Fruit fly (Drosophila melanogaster) S2 (cell line): Measurements from ENCODE around the gene CG9550.

Experiments
- CG8478 ChIP-seq: fragments of >200 bp; optimal IDR thresholded peaks from 2 replicates; lab custom pipeline; 2018
- CTCF ChIP-seq, 2 experiments: fragments of >200 bp; optimal IDR thresholded peaks; 2 replicates each; lab custom pipeline; 2018

CG9550 gene

dm6 chr2L:6471978-6472776 is 24.7 kb upstream of the CG9550 start:
- TF ChIP-seq CG8478 (lab: Kevin White, UChicago) (no peak), CTCF (optimal IDR thresholded peaks at IDR 0.05; lab: Kevin White, UChicago) (no peak)

dm6 chr2L:6473076-6474037 is 23.5 kb upstream of the CG9550 start, which contains the start of gene mmy:
mmy (minus strand) TSS chr2L:6473904.
- no peak for TF ChIP-seq CG8478 (lab: Kevin White, UChicago)

- TF ChIP-seq CG8478 (lab: Kevin White, UChicago) (no peak), CTCF (optimal IDR thresholded peaks at IDR 0.05; lab: Kevin White, UChicago) (no peak)
Observed at dm6 chr2L:6474298-6474697, 22.6 kb upstream of the CG9550 start.

dm6 chr2L:6474878-6475582 is 21.8 kb upstream of the CG9550 start:
- TF ChIP-seq CG8478 (lab: Kevin White, UChicago) (no peak), CTCF (optimal IDR thresholded peaks at IDR 0.05; lab: Kevin White, UChicago) (no peak)

- no peak for TF ChIP-seq CTCF (optimal IDR thresholded peaks at IDR 0.05; lab: Kevin White, UChicago)
- TF ChIP-seq CG8478 (lab: Kevin White, UChicago) = no peak
Observed at dm6 chr2L:6476753-6477152, 20.1 kb upstream of the CG9550 start, which contains the start of gene CG9536. CG9536 (minus strand) TSS chr2L:6476975.

dm6 chr2L:6479226-6479906 is 17.5 kb upstream of the CG9550 start:
- TF ChIP-seq CTCF (optimal IDR thresholded peaks at IDR 0.05; lab: Kevin White, UChicago) (no peak), CG8478 (lab: Kevin White, UChicago) (no peak)

- TF ChIP-seq CG8478 (lab: Kevin White, UChicago) (no peak), CTCF (optimal IDR thresholded peaks at IDR 0.05; lab: Kevin White, UChicago) (no peak)
Observed at dm6 chr2L:6480212-6480994, 16.4 kb upstream of the CG9550 start, which contains the start of the genes Sec61alpha and Daxx. Sec61alpha (minus strand) TSS chr2L:6480575. Daxx (plus strand) TSS chr2L:6480929.

dm6 chr2L:6481310-6481738 is 15.5 kb upstream of the CG9550 start:
- no peak for TF ChIP-seq CTCF (optimal IDR thresholded peaks at IDR 0.05; lab: Kevin White, UChicago)
- TF ChIP-seq CG8478 (lab: Kevin White, UChicago) = no peak

- TF ChIP-seq CTCF (optimal IDR thresholded peaks at IDR 0.05; lab: Kevin White, UChicago) (peak in 1 of 2 experiments; percentile 27), CG8478 (lab: Kevin White, UChicago) (no peak)
Observed at dm6 chr2L:6488676-6489140, 8.1 kb upstream of the CG9550 start, which contains the start of the genes KFase and epsilonCOP. KFase (minus strand) TSS chr2L:6488756. epsilonCOP (plus strand) TSS chr2L:6489090.

- TF ChIP-seq CTCF (optimal IDR thresholded peaks at IDR 0.05; lab: Kevin White, UChicago) = no peak
- no peak for TF ChIP-seq CG8478 (lab: Kevin White, UChicago)
Observed at dm6 chr2L:6490783-6491249, 6.0 kb upstream of the CG9550 start, which contains the start of the genes Phf5a and CG31638. Phf5a (minus strand) TSS chr2L:6490843. CG31638 (plus strand) TSS chr2L:6491061.

- TF ChIP-seq CTCF (optimal IDR thresholded peaks at IDR 0.05; lab: Kevin White, UChicago) (no peak), CG8478 (lab: Kevin White, UChicago) (no peak)
Observed at dm6 chr2L:6494405-6494816, 2.4 kb upstream of the CG9550 start, which contains the start of gene CG9547. CG9547 (minus strand) TSS chr2L:6494532.

dm6 chr2L:6498448-6498847 is 1.6 kb downstream of the CG9550 start, which contains the start of gene CG31637:
CG31637 (plus strand) TSS chr2L:6498647.
- TF ChIP-seq CG8478 (lab: Kevin White, UChicago) = no peak
- peak; percentile 26 to 60 for TF ChIP-seq CTCF (optimal IDR thresholded peaks at IDR 0.05; lab: Kevin White, UChicago)
